Worm (Caenorhabditis elegans) whole organism, midembryonic: ENCODE measurements around the gene soc-1.

ENCODE experiments used
- T22C8.4 ChIP-seq: fragments of 200-800 bp; sonication (Bioruptor generic); IDR thresholded peaks from 2 replicates; pipeline ENCODE4 v1.3.6; 2022; ENCODE audit warnings: missing genetic modification characterization, missing compliant biosample characterization
- cog-1 ChIP-seq: sonication (generic microtip); optimal IDR thresholded peaks from 2 replicates; lab custom pipeline; 2016; ENCODE audit warnings: missing genetic modification characterization, missing compliant biosample characterization
- flt-1 ChIP-seq: fragments of 200-800 bp; sonication (Bioruptor generic); IDR thresholded peaks from 2 replicates; pipeline ENCODE4 v1.3.6; 2022; ENCODE audit warnings: missing genetic modification characterization, missing compliant biosample characterization
- klf-2 ChIP-seq: fragments of 200-800 bp; sonication (Bioruptor generic); conservative IDR thresholded peaks from 2 replicates; pipeline ENCODE4 v1.3.6; 2022; ENCODE audit warnings: missing genetic modification reagents, missing genetic modification characterization, missing compliant biosample characterization
- med-1 ChIP-seq: sonication (generic microtip); optimal IDR thresholded peaks from 2 replicates; lab custom pipeline; 2017; ENCODE audit warnings: missing genetic modification characterization, mild to moderate bottlenecking, missing compliant biosample characterization, antibody characterized with exemption, missing genetic modification reagents; ENCODE audit not compliant: insufficient read depth
- ztf-23 ChIP-seq: fragments of 200-800 bp; sonication (Bioruptor generic); IDR thresholded peaks from 2 replicates; pipeline ENCODE4 v1.3.6; 2022; ENCODE audit warnings: missing genetic modification reagents, missing genetic modification characterization, missing compliant biosample characterization
- ztf-29 ChIP-seq: fragments of 200-800 bp; sonication (Bioruptor generic); IDR thresholded peaks from 2 replicates; pipeline ENCODE4 v1.3.6; 2022; ENCODE audit warnings: missing genetic modification reagents, missing genetic modification characterization, missing compliant biosample characterization

- TF ChIP-seq klf-2, result no peak
- TF ChIP-seq ztf-29 (GFP tag; lab: Robert Waterston, UW), result no peak
- no peak for TF ChIP-seq med-1 (GFP tag; lab: Kevin White, UChicago)
- TF ChIP-seq ztf-23 (GFP tag; lab: Robert Waterston, UW), result no peak
- TF ChIP-seq T22C8.4 (GFP tag; lab: Robert Waterston, UW), result no peak
- no peak for TF ChIP-seq flt-1 (GFP tag; lab: Robert Waterston, UW)
- no peak for TF ChIP-seq cog-1 (tag; lab: Kevin White, UChicago)
Observed at ce11 chrV:4637153-4637552, 5.6 kb upstream of the soc-1 start.
